Fruit fly (Drosophila melanogaster): Measurements from ENCODE around the gene Ir68b.

Ir68b gene

DNA sequence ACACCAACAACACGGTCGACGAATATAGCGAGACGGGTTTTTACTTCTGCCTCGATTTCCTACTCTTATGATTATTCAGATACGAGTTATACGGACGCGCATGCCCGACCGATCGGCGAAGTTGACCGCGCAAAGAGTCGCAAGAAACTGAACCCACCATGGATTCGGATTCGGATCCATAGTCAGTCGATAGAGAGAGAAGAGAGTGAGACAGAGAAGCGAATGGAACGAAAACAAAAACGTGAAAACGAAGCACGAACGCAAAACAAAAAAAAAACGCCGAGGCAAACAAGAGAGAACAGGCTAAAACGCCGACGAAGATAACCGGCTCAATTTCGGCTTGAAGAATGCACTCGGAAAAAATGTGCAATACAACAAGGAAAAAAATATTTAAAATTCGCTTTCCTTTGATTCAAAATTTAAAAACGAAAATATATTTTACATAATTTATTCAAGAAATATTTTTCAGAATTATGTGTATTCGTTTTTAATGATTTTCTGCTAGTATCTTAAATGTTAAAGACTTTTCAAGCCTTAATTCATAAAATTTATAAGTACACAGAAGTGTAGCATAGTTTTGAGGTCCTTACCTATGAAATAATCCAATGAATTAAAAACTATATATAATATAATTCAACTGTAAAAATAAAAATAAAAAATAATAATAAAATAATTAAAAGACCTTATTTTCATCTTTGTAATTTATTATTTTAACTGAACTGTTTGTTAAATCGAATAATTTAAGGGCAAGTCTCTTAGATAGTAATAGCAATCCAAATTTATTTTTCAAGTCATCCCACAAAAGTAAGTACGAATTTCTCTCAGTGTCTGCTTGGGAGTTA lies 45.3 kb downstream of the Ir68b start, which contains the start of gene Sema5c:
TSS of gene Sema5c (minus strand) at position 152 of the 842 bp plus-strand sequence.
- TF ChIP-seq CTCF (optimal IDR thresholded peaks at IDR 0.05): no peak
- TF ChIP-seq CG8478 (optimal IDR thresholded peaks at IDR 0.05): no peak

DNA sequence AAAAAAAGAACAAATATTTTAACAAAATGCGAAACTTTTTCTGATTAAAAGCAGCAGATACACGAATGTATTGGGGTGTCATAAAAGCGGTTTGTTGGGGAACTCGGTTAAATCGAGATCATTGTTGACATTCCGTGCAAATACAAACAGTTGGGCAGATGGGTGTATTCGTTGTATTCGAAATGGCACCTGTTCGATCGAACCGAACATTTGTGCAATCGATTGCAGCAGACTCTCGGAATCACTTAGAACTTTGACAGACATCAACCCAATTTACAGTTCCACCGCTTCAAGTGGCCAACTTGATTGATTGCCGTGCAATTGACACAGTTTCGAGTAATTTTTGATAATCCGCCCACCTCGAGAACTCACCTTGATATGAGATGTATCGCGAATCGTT lies 46.8 kb downstream of the Ir68b start:
- TF ChIP-seq CTCF (optimal IDR thresholded peaks at IDR 0.05) (no peak), CG8478 (optimal IDR thresholded peaks at IDR 0.05) (no peak)

DNA sequence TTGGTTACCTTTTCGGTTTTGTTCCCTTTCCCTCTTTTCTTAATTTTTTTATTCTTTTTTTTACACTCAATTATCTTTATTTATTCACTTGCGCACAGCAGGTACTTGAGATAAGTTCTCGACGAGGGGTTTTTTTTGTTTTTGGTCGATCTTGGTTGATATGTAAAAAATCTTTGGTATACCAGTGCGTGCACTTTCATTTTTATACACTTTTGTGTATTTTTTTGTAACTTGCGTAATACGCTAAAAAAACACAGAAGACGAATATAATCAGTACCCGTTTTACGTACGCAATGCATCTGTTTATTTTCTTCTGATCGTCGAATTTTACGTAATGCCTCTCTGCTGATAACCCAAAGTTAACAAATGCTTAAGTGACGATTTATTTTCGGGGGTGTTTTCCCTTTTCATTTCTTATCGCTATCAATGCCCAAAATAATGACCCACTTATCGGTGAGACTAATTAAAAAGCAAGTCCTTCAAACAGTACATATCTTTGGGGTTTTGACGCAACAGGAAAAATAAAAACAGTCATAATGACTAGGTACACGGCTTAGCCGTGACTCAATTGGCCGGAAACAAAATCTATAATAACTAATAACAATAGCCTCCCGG lies 47.8 kb downstream of the Ir68b start:
- TF ChIP-seq CG8478 (optimal IDR thresholded peaks at IDR 0.05) (no peak), CTCF (optimal IDR thresholded peaks at IDR 0.05) (no peak)

DNA sequence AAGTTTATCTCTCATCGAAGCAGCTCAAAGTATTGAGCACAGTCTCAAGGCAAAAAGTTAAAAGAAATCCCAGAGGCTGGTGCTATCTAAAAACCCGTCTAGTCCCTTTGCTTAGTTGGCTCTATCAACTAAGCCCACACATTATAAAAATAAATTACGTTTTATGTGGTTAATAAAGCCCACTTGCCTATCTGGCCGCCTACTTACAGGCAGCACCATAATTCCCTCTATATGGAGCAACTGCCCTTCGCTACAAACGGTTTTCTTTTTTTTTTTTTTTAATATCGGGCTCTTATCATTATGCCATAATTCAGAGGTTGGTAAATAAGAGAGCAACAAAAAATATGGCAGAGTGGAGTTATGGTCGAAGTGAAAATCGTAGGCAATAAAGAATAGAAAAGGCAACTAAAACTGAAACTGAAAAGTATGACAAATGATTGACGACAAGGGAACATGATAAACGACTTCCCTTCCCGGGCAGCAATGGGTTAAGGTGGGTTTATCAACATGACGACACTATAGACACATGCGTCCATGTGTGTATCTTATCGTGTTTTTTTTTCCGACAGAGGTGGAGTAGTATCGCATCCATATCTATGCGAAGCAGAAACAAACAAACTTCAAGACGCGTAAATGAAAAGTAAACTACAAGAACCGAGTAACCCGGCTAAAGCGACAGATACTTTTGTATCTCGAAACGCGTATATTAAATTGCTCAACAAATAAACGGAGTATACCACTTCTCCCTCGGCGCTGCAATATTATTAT lies 48.5 kb downstream of the Ir68b start:
- TF ChIP-seq CTCF (optimal IDR thresholded peaks at IDR 0.05): no peak
- no peak for TF ChIP-seq CG8478 (optimal IDR thresholded peaks at IDR 0.05)

DNA sequence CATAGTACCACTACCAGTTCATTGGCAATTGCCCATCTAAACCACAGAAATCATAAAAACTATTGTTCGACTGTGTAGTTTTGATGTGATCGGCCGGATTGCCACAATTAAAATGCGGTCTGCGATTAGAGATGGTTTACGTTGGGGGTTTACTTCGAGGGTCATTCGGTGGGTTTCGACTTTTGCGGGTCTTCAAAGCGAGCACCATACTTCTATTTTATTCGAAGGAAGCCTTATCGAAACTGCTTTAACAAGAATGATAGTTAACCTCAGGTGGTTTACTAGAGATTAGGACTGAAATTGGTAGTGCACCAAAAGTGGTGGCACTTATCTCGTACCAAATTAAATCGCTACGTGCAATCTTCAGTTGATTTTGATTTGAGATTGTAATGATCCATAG lies 49.2 kb downstream of the Ir68b start:
- TF ChIP-seq CTCF (optimal IDR thresholded peaks at IDR 0.05): no peak
- TF ChIP-seq CG8478 (optimal IDR thresholded peaks at IDR 0.05): no peak

DNA sequence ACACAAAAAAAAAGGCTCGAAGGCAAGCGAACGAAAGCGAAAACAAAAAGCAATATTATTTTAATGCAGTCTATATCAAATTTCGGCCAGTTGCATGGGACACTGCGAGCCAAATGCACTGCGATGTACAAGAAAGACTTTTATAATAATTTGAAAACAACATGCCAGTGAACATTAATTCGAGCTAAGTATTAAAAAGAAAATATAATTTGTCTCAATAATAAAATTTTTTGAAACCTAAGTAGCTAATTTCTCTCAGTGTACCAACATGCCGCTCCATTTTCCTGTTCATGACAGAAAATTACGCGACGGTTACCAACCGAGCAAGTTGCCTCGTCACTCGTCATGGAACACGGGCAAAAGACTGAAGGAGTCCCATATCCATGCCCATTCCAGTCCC lies 49.8 kb downstream of the Ir68b start:
- TF ChIP-seq CTCF (optimal IDR thresholded peaks at IDR 0.05) (no peak), CG8478 (optimal IDR thresholded peaks at IDR 0.05) (no peak)

DNA sequence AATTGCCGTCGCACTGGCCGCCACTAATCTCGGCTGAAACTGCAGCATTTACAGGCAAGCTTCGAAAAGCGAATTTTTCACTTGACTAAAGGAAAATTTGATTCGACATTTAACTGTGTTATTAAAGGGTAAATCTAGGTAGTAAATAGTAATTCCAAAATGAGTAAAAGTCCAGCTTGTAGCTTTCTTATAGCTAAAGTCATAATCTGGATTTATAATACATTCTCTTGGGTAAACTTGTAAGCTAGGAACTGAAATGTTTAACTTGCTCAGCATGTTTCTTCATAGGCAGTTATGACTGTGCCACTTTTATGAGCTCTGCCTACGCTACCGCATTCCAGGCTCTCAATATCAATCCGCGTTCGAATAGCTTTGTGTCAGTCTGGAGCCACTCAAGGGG lies 50.9 kb downstream of the Ir68b start:
- TF ChIP-seq CTCF (optimal IDR thresholded peaks at IDR 0.05): no peak
- TF ChIP-seq CG8478 (optimal IDR thresholded peaks at IDR 0.05): no peak

All from S2 (cell line).